Worm (Caenorhabditis elegans) whole organism, mixed stage, embryonic: ENCODE results near the gene srlf-2.
A peak's percentile ranks its signal among the peaks of the same experiment; 100 is the strongest.

Experiments used
- M03D4.4 ChIP-seq: sonication (generic microtip); optimal IDR thresholded peaks from 2 replicates; lab custom pipeline; 2017; ENCODE audit warnings: mild to moderate bottlenecking, missing genetic modification characterization, missing compliant biosample characterization
- blmp-1 ChIP-seq: fragments of 150-350 bp; optimal IDR thresholded peaks from 2 replicates; lab custom pipeline; 2014; ENCODE audit warnings: missing biosample characterization, missing genetic modification characterization
- ceh-39 ChIP-seq: fragments of 150-350 bp; optimal IDR thresholded peaks from 2 replicates; lab custom pipeline; 2014; ENCODE audit warnings: missing biosample characterization, missing genetic modification characterization
- ceh-43 ChIP-seq: fragments of 200-800 bp; sonication (Bioruptor generic); optimal IDR thresholded peaks from 2 replicates; lab custom pipeline; 2018; ENCODE audit warnings: mild to moderate bottlenecking, missing genetic modification characterization, moderate library complexity, missing compliant biosample characterization
- ces-1 ChIP-seq: fragments of 150-350 bp; optimal IDR thresholded peaks from 2 replicates; lab custom pipeline; 2014; ENCODE audit warnings: missing biosample characterization, missing genetic modification reagents, missing genetic modification characterization
- drap-1 ChIP-seq: fragments of 200-800 bp; sonication (Bioruptor generic); optimal IDR thresholded peaks from 3 replicates; lab custom pipeline; 2018; ENCODE audit warnings: mild to moderate bottlenecking, missing genetic modification characterization, missing compliant biosample characterization
- elt-1 ChIP-seq: sonication (generic microtip); optimal IDR thresholded peaks from 2 replicates; lab custom pipeline; 2017; ENCODE audit warnings: missing genetic modification characterization, mild to moderate bottlenecking, missing compliant biosample characterization, antibody characterized with exemption, moderate library complexity, borderline replicate concordance; ENCODE audit not compliant: insufficient read depth
- flh-1 ChIP-seq: fragments of 200-800 bp; sonication (Bioruptor generic); optimal IDR thresholded peaks from 2 replicates; lab custom pipeline; 2018; ENCODE audit warnings: mild to moderate bottlenecking, missing genetic modification characterization, moderate library complexity, missing compliant biosample characterization
- ham-2 ChIP-seq: fragments of 200-800 bp; sonication (Bioruptor generic); optimal IDR thresholded peaks from 2 replicates; lab custom pipeline; 2018; ENCODE audit warnings: mild to moderate bottlenecking, missing genetic modification characterization, missing compliant biosample characterization
- hlh-1 ChIP-seq: fragments of 150-350 bp; optimal IDR thresholded peaks from 2 replicates; lab custom pipeline; 2014; ENCODE audit warnings: missing biosample characterization, missing genetic modification reagents, missing genetic modification characterization
- lin-32 ChIP-seq: fragments of 200-800 bp; sonication (Bioruptor generic); optimal IDR thresholded peaks from 2 replicates; lab custom pipeline; 2018; ENCODE audit warnings: mild to moderate bottlenecking, missing genetic modification characterization, missing compliant biosample characterization
- lsy-2 ChIP-seq: fragments of 150-350 bp; optimal IDR thresholded peaks from 2 replicates; lab custom pipeline; 2014; ENCODE audit warnings: missing biosample characterization, missing genetic modification characterization
- mep-1 ChIP-seq: fragments of 150-350 bp; optimal IDR thresholded peaks from 2 replicates; lab custom pipeline; 2017; ENCODE audit warnings: missing biosample characterization, missing genetic modification reagents, missing genetic modification characterization, inconsistent platforms
- nhr-2 ChIP-seq: fragments of 150-350 bp; optimal IDR thresholded peaks from 2 replicates; lab custom pipeline; 2014; ENCODE audit warnings: missing biosample characterization, missing genetic modification characterization
- nhr-28 ChIP-seq: fragments of 150-350 bp; optimal IDR thresholded peaks from 2 replicates; lab custom pipeline; 2014; ENCODE audit warnings: missing biosample characterization, missing genetic modification characterization
- pha-4 ChIP-seq: fragments of 150-350 bp; optimal IDR thresholded peaks from 2 replicates; lab custom pipeline; 2018; ENCODE audit warnings: missing biosample characterization, missing genetic modification reagents, missing genetic modification characterization
- sem-2 ChIP-seq: fragments of 200-800 bp; sonication (Bioruptor generic); optimal IDR thresholded peaks from 2 replicates; lab custom pipeline; 2018; ENCODE audit warnings: mild to moderate bottlenecking, missing genetic modification characterization, missing compliant biosample characterization
- snpc-4 ChIP-seq: fragments of 150-350 bp; optimal IDR thresholded peaks from 2 replicates; lab custom pipeline; 2014; ENCODE audit warnings: missing biosample characterization, missing genetic modification characterization
- sptf-1 ChIP-seq: sonication (generic microtip); optimal IDR thresholded peaks from 2 replicates; lab custom pipeline; 2017; ENCODE audit warnings: mild to moderate bottlenecking, missing genetic modification characterization, moderate library complexity, missing compliant biosample characterization
- tbx-8 ChIP-seq: fragments of 200-800 bp; sonication (Bioruptor generic); optimal IDR thresholded peaks from 2 replicates; lab custom pipeline; 2018; ENCODE audit warnings: mild to moderate bottlenecking, missing genetic modification characterization, moderate library complexity, missing compliant biosample characterization
- unc-120 ChIP-seq: sonication (generic microtip); optimal IDR thresholded peaks from 2 replicates; lab custom pipeline; 2017; ENCODE audit warnings: missing genetic modification characterization, missing compliant biosample characterization; ENCODE audit not compliant: poor library complexity, severe bottlenecking
- unc-39 ChIP-seq: fragments of 150-350 bp; optimal IDR thresholded peaks from 2 replicates; lab custom pipeline; 2014; ENCODE audit warnings: missing biosample characterization, missing genetic modification characterization
- unc-62 ChIP-seq: fragments of 150-350 bp; optimal IDR thresholded peaks from 2 replicates; lab custom pipeline; 2014; ENCODE audit warnings: missing biosample characterization, missing genetic modification reagents, missing genetic modification characterization
- zip-8 ChIP-seq: fragments of 150-350 bp; optimal IDR thresholded peaks from 2 replicates; lab custom pipeline; 2014; ENCODE audit warnings: missing biosample characterization, missing genetic modification characterization

Gene srlf-2

ce11 chrIV:8463069-8463468 lies 26.9 kb upstream of the srlf-2 start:
- no peak for TF ChIP-seq blmp-1 (tag; lab: Kevin White, UChicago)

DNA sequence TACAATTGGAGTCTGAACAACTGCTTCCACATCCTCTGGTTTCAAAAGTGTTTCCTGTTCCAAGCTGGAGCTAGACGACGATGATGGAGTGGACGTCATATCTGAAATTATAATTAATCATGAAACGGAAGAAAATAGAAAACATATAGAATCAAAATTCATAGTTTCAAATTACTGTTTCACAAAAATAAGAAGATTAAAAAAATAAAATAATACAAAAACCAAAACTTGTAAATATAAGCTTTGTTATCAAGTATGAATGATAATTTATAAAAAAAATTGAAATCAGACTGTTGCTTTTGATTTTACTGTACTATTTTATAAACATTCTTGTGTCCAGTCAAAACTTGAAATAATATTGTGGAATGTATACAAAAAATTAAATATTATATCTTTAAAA lies 26.3 kb upstream of the srlf-2 start, which contains the start of gene str-176:
Gene str-176, minus strand, starts transcription at position 101 of the 400 bp plus-strand sequence.
- TF ChIP-seq unc-39 (tag; lab: Kevin White, UChicago), result no peak

DNA sequence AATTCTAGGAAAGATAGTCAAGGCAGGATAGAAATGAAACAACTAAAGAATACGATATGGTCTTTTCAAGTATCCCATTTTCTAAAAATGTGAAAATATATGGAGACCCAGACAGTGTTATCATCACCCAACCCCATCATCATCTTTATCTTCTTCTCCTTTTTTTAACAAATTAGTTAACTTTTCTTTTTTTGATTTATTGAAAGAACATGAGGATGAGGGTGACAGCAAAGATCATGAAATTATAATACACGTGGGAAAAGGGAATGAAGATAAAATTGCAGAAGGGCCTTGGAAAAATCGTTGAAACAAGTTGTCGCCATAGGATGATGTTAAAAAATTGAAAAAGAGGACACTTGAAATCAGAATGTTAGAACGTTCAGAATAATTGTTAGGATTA lies 25.8 kb upstream of the srlf-2 start:
- TF ChIP-seq snpc-4 (tag; lab: Kevin White, UChicago) (no peak), unc-39 (tag; lab: Kevin White, UChicago) (no peak)
- TF ChIP-seq, all 35 proteins: peak for 0

DNA sequence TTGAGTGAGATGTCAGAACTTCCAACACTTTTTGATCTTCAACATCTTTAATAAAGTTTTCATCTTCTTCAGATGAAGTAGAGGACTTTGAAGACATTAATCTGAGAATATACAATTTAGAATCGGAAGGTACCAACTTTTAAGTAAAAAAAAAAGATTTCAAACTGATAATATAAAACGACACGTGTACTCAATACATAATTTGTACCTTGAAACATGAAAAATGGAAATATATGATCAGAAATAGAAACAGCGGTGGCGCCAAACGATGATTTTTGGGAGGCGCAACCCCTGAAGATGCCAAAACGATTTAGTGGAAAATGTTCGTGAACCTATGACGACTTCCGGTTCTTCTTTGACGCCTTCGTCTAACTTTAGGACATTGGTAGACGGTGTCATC lies 17.5 kb upstream of the srlf-2 start, which contains the start of gene oat-1:
Gene oat-1, minus strand, starts transcription at position 101 of the 400 bp plus-strand sequence.
- TF ChIP-seq mep-1 (tag; lab: Kevin White, UChicago), result no peak
- no peak for TF ChIP-seq nhr-2 (tag; lab: Kevin White, UChicago)
- TF ChIP-seq sem-2 (GFP tag; lab: Kevin White, UChicago), result no peak
- no peak for TF ChIP-seq ceh-43 (GFP tag; lab: Kevin White, UChicago)
- TF ChIP-seq flh-1 (GFP tag; lab: Kevin White, UChicago), result no peak
- TF ChIP-seq ces-1 (GFP tag; lab: Kevin White, UChicago), result no peak

DNA sequence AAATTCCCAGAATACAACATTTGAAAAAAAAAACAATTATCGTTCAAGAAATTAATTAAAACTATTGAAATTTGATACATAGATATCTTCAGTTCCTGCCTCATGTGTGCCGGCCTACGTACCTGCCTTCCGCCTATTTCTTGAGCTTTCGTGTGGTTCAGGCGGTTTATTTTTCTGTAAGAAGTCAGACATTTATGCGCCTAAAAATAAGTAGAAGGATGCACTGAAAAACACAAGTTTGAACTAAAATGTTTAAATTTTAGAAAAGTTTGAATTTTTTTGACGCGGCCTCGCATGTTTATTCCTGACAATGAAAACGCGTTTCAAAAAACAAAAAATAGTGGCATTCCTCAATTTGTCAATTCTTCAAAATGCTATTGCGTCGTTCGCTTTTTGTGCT lies 16.3 kb upstream of the srlf-2 start, which contains the start of gene C28C12.11:
Gene C28C12.11, plus strand, starts transcription at position 301 of the 400 bp plus-strand sequence.
- TF ChIP-seq nhr-2 (tag; lab: Kevin White, UChicago), result no peak
- no peak for TF ChIP-seq ces-1 (GFP tag; lab: Kevin White, UChicago)
- no peak for TF ChIP-seq pha-4 (tag; lab: Kevin White, UChicago)
- TF ChIP-seq elt-1 (tag; lab: Kevin White, UChicago), result no peak
- TF ChIP-seq zip-8 (tag; lab: Kevin White, UChicago), result no peak

- TF ChIP-seq unc-120 (no peak), lin-32 (GFP tag; lab: Kevin White, UChicago) (no peak), sptf-1 (tag; lab: Kevin White, UChicago) (no peak), nhr-2 (tag; lab: Kevin White, UChicago) (no peak), ham-2 (no peak), ces-1 (GFP tag; lab: Kevin White, UChicago) (no peak), hlh-1 (tag; lab: Kevin White, UChicago) (no peak), drap-1 (GFP tag; lab: Kevin White, UChicago) (no peak), mep-1 (tag; lab: Kevin White, UChicago) (no peak), M03D4.4 (tag; lab: Kevin White, UChicago) (no peak), unc-62 (GFP tag; lab: Kevin White, UChicago) (no peak), nhr-28 (tag; lab: Kevin White, UChicago) (no peak), snpc-4 (tag; lab: Kevin White, UChicago) (no peak), tbx-8 (GFP tag; lab: Kevin White, UChicago) (no peak), ceh-39 (no peak), elt-1 (tag; lab: Kevin White, UChicago) (no peak)
- TF ChIP-seq, all 35 proteins: peak for 0
Observed at ce11 chrIV:8475030-8475679, 14.9 kb upstream of the srlf-2 start.

- TF ChIP-seq drap-1 (GFP tag; lab: Kevin White, UChicago), result no peak
- TF ChIP-seq flh-1 (GFP tag; lab: Kevin White, UChicago), result no peak
- peak; percentile 79 for TF ChIP-seq hlh-1 (tag; lab: Kevin White, UChicago)
- TF ChIP-seq lsy-2 (tag; lab: Kevin White, UChicago), result no peak
- TF ChIP-seq unc-39 (tag; lab: Kevin White, UChicago), result no peak
Observed at ce11 chrIV:8476166-8476565, 13.8 kb upstream of the srlf-2 start.
